Fruit fly (Drosophila melanogaster) whole organism, pupa: ENCODE data around the gene Remo.

ENCODE experiments used
- CG13204 ChIP-seq: fragments of 200-800 bp; sonication (Bioruptor generic); optimal IDR thresholded peaks from 2 replicates; lab custom pipeline; 2018; ENCODE audit warnings: missing biosample characterization, mild to moderate bottlenecking, missing genetic modification characterization, moderate library complexity
- EcR ChIP-seq: fragments of 200-800 bp; sonication (Bioruptor generic); optimal IDR thresholded peaks from 3 replicates; lab custom pipeline; 2019; ENCODE audit warnings: missing biosample characterization, missing genetic modification characterization, mild to moderate bottlenecking, moderate library complexity, missing genetic modification reagents
- Ets98B ChIP-seq: fragments of 200-800 bp; sonication (Bioruptor generic); IDR thresholded peaks from 2 replicates; pipeline ENCODE4 v1.3.6; 2022; ENCODE audit warnings: missing biosample characterization, missing genetic modification characterization
- Pif1A ChIP-seq: fragments of 200-800 bp; sonication (Bioruptor generic); optimal IDR thresholded peaks from 3 replicates; lab custom pipeline; 2016; ENCODE audit warnings: missing biosample characterization, missing genetic modification characterization
- Pif1B ChIP-seq: fragments of 200-800 bp; sonication (Bioruptor generic); optimal IDR thresholded peaks from 3 replicates; lab custom pipeline; 2016; ENCODE audit warnings: missing biosample characterization, missing genetic modification characterization
- Snoo ChIP-seq: fragments of 200-800 bp; sonication (Bioruptor generic); optimal IDR thresholded peaks from 3 replicates; lab custom pipeline; 2017; ENCODE audit warnings: missing biosample characterization, mild to moderate bottlenecking, missing genetic modification characterization, inconsistent platforms
- fd96Ca ChIP-seq: fragments of 200-800 bp; sonication (Bioruptor generic); IDR thresholded peaks from 3 replicates; pipeline ENCODE4 v1.3.6; 2022; ENCODE audit warnings: missing biosample characterization, missing genetic modification characterization

dm6 chrX:13315463-13315817, 27.6 kb downstream of the Remo start:
- TF ChIP-seq Pif1A (GFP tag; lab: Kevin White, UChicago) (no peak), Pif1B (GFP tag; lab: Kevin White, UChicago) (no peak), CG13204 (GFP tag; lab: Kevin White, UChicago) (no peak), fd96Ca (GFP tag; lab: Robert Waterston, UW) (peak; percentile 37; the same call in 1 of the 3 replicates), EcR (GFP tag; lab: Kevin White, UChicago) (no peak), Ets98B (GFP tag; lab: Robert Waterston, UW) (no peak), Snoo (tag; lab: Kevin White, UChicago) (no peak)
